Worm (Caenorhabditis elegans) whole organism, L4 larva: ENCODE data around the gene R02D3.8.

ENCODE experiments used
- F10B5.3 ChIP-seq: sonication (generic microtip); optimal IDR thresholded peaks from 2 replicates; lab custom pipeline; 2016; ENCODE audit warnings: mild to moderate bottlenecking, missing genetic modification characterization, missing compliant biosample characterization
- F26F4.8 ChIP-seq: fragments of 200-800 bp; sonication (Bioruptor generic); conservative IDR thresholded peaks from 2 replicates; pipeline ENCODE4 v1.3.6; 2022; ENCODE audit warnings: missing genetic modification characterization, missing compliant biosample characterization
- F44E2.7 ChIP-seq: fragments of 200-800 bp; sonication (Bioruptor generic); IDR thresholded peaks from 2 replicates; pipeline ENCODE4 v2.1.2; 2022; ENCODE audit warnings: missing genetic modification characterization, missing compliant biosample characterization
- F49E8.2 ChIP-seq: sonication (generic microtip); optimal IDR thresholded peaks from 2 replicates; lab custom pipeline; 2016; ENCODE audit warnings: missing compliant biosample characterization, mild to moderate bottlenecking, missing genetic modification characterization, borderline replicate concordance
- T26A8.4 ChIP-seq: fragments of 200-800 bp; sonication (Bioruptor generic); IDR thresholded peaks from 2 replicates; pipeline ENCODE4 v1.3.6; 2022; ENCODE audit warnings: missing genetic modification characterization, missing compliant biosample characterization
- Y5F2A.4 ChIP-seq: fragments of 200-800 bp; sonication (Bioruptor generic); optimal IDR thresholded peaks from 2 replicates; lab custom pipeline; 2018; ENCODE audit warnings: mild to moderate bottlenecking, missing genetic modification characterization, missing compliant biosample characterization
- ZK546.5 ChIP-seq, 2 experiments: sonication (generic microtip); optimal IDR thresholded peaks; 2 replicates each; lab custom pipeline; 2017; ENCODE audit warnings: missing biosample characterization in 2 of 2, missing genetic modification characterization in 2 of 2
- aha-1 ChIP-seq: fragments of 150-350 bp; peaks from one replicate; lab custom pipeline; 2014; ENCODE audit warnings: missing biosample characterization, missing genetic modification characterization
- ceh-20 ChIP-seq: fragments of 200-800 bp; sonication (Bioruptor generic); IDR thresholded peaks from 2 replicates; pipeline ENCODE4 v1.3.6; 2022; ENCODE audit warnings: missing genetic modification reagents, missing genetic modification characterization, missing compliant biosample characterization
- ceh-44 ChIP-seq: fragments of 200-800 bp; sonication (Bioruptor generic); IDR thresholded peaks from 2 replicates; pipeline ENCODE4 v1.3.6; 2022; ENCODE audit warnings: missing genetic modification reagents, missing genetic modification characterization, missing compliant biosample characterization
- ceh-82 ChIP-seq: sonication (generic microtip); optimal IDR thresholded peaks from 2 replicates; lab custom pipeline; 2017; ENCODE audit warnings: missing biosample characterization, missing genetic modification characterization
- ces-1 ChIP-seq: fragments of 150-350 bp; sonication (generic microtip); optimal IDR thresholded peaks from 4 replicates; lab custom pipeline; 2014; ENCODE audit warnings: missing biosample characterization, missing genetic modification reagents, missing genetic modification characterization
- dpl-1 ChIP-seq: fragments of 150-350 bp; optimal IDR thresholded peaks from 2 replicates; lab custom pipeline; 2014; ENCODE audit warnings: missing biosample characterization, missing genetic modification reagents, missing genetic modification characterization
- duxl-1 ChIP-seq: sonication (generic microtip); optimal IDR thresholded peaks from 2 replicates; lab custom pipeline; 2016; ENCODE audit warnings: mild to moderate bottlenecking, missing genetic modification characterization, moderate library complexity, missing compliant biosample characterization; ENCODE audit not compliant: poor library complexity
- dve-1 ChIP-seq: sonication (generic microtip); optimal IDR thresholded peaks from 2 replicates; lab custom pipeline; 2017; ENCODE audit warnings: antibody characterized with exemption, mild to moderate bottlenecking, missing genetic modification characterization, missing compliant biosample characterization; ENCODE audit not compliant: insufficient read depth
- egl-27 ChIP-seq: sonication (generic microtip); optimal IDR thresholded peaks from 3 replicates; lab custom pipeline; 2017; ENCODE audit warnings: missing biosample characterization, missing genetic modification reagents, missing genetic modification characterization
- egl-43 ChIP-seq: fragments of 200-800 bp; sonication (Bioruptor generic); IDR thresholded peaks from 2 replicates; pipeline ENCODE4 v1.3.6; 2022; ENCODE audit warnings: missing genetic modification reagents, missing genetic modification characterization, missing compliant biosample characterization
- fkh-10 ChIP-seq: fragments of 150-350 bp; optimal IDR thresholded peaks from 2 replicates; lab custom pipeline; 2014; ENCODE audit warnings: missing biosample characterization, missing genetic modification reagents, missing genetic modification characterization
- fos-1 ChIP-seq: fragments of 150-350 bp; optimal IDR thresholded peaks from 2 replicates; lab custom pipeline; 2014; ENCODE audit warnings: missing biosample characterization, missing genetic modification characterization
- hlh-11 ChIP-seq: fragments of 200-800 bp; sonication (Bioruptor generic); optimal IDR thresholded peaks from 2 replicates; lab custom pipeline; 2018; ENCODE audit warnings: mild to moderate bottlenecking, missing genetic modification characterization, missing compliant biosample characterization
- hmg-1.1 ChIP-seq: fragments of 200-800 bp; sonication (Bioruptor generic); IDR thresholded peaks from 2 replicates; pipeline ENCODE4 v1.3.6; 2022; ENCODE audit warnings: missing genetic modification reagents, missing genetic modification characterization, missing compliant biosample characterization
- jun-1 ChIP-seq: fragments of 150-350 bp; optimal IDR thresholded peaks from 2 replicates; lab custom pipeline; 2014; ENCODE audit warnings: missing biosample characterization, missing genetic modification reagents, missing genetic modification characterization
- lin-1 ChIP-seq: fragments of 200-800 bp; sonication (Bioruptor generic); IDR thresholded peaks from 2 replicates; pipeline ENCODE4 v1.3.6; 2022; ENCODE audit warnings: missing genetic modification reagents, missing genetic modification characterization, missing compliant biosample characterization
- lin-38 ChIP-seq: fragments of 200-800 bp; sonication (Bioruptor generic); IDR thresholded peaks from 2 replicates; pipeline ENCODE4 v1.3.6; 2022; ENCODE audit warnings: missing genetic modification reagents, missing genetic modification characterization, missing compliant biosample characterization
- lsy-2 ChIP-seq, 2 experiments: fragments of 150-350 bp in 1 of 2; sonication (generic microtip) in 1 of 2; optimal IDR thresholded peaks; 2 replicates each; lab custom pipeline; 2014 to 2017; ENCODE audit warnings: missing biosample characterization in 2 of 2, missing genetic modification characterization in 2 of 2
- mep-1 ChIP-seq: fragments of 150-350 bp; sonication (generic microtip); optimal IDR thresholded peaks from 3 replicates; lab custom pipeline; 2014; ENCODE audit warnings: missing biosample characterization, missing genetic modification characterization
- mxl-3 ChIP-seq: fragments of 200-800 bp; sonication (Bioruptor generic); optimal IDR thresholded peaks from 2 replicates; lab custom pipeline; 2018; ENCODE audit warnings: mild to moderate bottlenecking, missing genetic modification characterization, missing compliant biosample characterization
- nhr-237 ChIP-seq: sonication (generic microtip); optimal IDR thresholded peaks from 2 replicates; lab custom pipeline; 2017; ENCODE audit warnings: missing biosample characterization, missing genetic modification characterization
- nhr-42 ChIP-seq: fragments of 200-800 bp; sonication (Bioruptor generic); IDR thresholded peaks from 2 replicates; pipeline ENCODE4 v1.3.6; 2022; ENCODE audit warnings: missing genetic modification characterization, missing compliant biosample characterization
- nhr-48 ChIP-seq: sonication (generic microtip); optimal IDR thresholded peaks from 2 replicates; lab custom pipeline; 2016; ENCODE audit warnings: mild to moderate bottlenecking, missing genetic modification characterization, missing compliant biosample characterization
- pha-4 ChIP-seq, 2 experiments: fragments of 150-350 bp in 1 of 2; fragments of 200-800 bp in 1 of 2; sonication (Bioruptor generic) in 1 of 2; IDR thresholded peaks in 1 of 2; optimal IDR thresholded peaks in 1 of 2; 2 replicates each; pipeline versions ENCODE4 v1.3.6 to Lab custom; 2014 to 2022; ENCODE audit warnings: missing genetic modification characterization in 2 of 2, missing genetic modification reagents in 2 of 2, missing biosample characterization in 1 of 2, missing compliant biosample characterization in 1 of 2
- pqm-1 ChIP-seq: sonication (generic microtip); optimal IDR thresholded peaks from 2 replicates; lab custom pipeline; 2017; ENCODE audit warnings: missing biosample characterization, missing genetic modification characterization
- rbr-2 ChIP-seq: sonication (generic microtip); optimal IDR thresholded peaks from 2 replicates; lab custom pipeline; 2016; ENCODE audit warnings: missing genotype, missing genetic modification characterization, missing compliant biosample characterization
- sdz-12 ChIP-seq: fragments of 200-800 bp; sonication (Bioruptor generic); optimal IDR thresholded peaks from 2 replicates; lab custom pipeline; 2018; ENCODE audit warnings: mild to moderate bottlenecking, missing genetic modification characterization, missing compliant biosample characterization
- snpc-1.2 ChIP-seq: fragments of 200-800 bp; sonication (Bioruptor generic); IDR thresholded peaks from 2 replicates; pipeline ENCODE4 v1.3.6; 2022; ENCODE audit warnings: missing genetic modification reagents, missing genetic modification characterization, missing compliant biosample characterization
- snpc-4 ChIP-seq: fragments of 150-350 bp; optimal IDR thresholded peaks from 2 replicates; lab custom pipeline; 2014; ENCODE audit warnings: missing biosample characterization, missing genetic modification characterization
- tra-1 ChIP-seq: fragments of 200-800 bp; sonication (Bioruptor generic); IDR thresholded peaks from 2 replicates; pipeline ENCODE4 v1.3.6; 2022; ENCODE audit warnings: missing genetic modification reagents, missing genetic modification characterization, missing compliant biosample characterization
- unc-39 ChIP-seq: sonication (generic microtip); optimal IDR thresholded peaks from 2 replicates; lab custom pipeline; 2017; ENCODE audit warnings: missing biosample characterization, missing genetic modification characterization
- vab-7 ChIP-seq: fragments of 200-800 bp; sonication (Bioruptor generic); IDR thresholded peaks from 2 replicates; pipeline ENCODE4 v1.3.6; 2022; ENCODE audit warnings: missing genetic modification reagents, missing genetic modification characterization, missing compliant biosample characterization
- zag-1 ChIP-seq: fragments of 150-350 bp; optimal IDR thresholded peaks from 2 replicates; lab custom pipeline; 2014; ENCODE audit warnings: missing biosample characterization, missing genetic modification characterization
- zfp-2 ChIP-seq: sonication (generic microtip); optimal IDR thresholded peaks from 2 replicates; lab custom pipeline; 2016; ENCODE audit warnings: mild to moderate bottlenecking, missing genetic modification characterization, missing compliant biosample characterization
- zfp-3 ChIP-seq: fragments of 200-800 bp; sonication (Bioruptor generic); conservative IDR thresholded peaks from 2 replicates; pipeline ENCODE4 v1.3.6; 2022; ENCODE audit warnings: missing genetic modification reagents, missing genetic modification characterization, missing compliant biosample characterization

R02D3.8 gene

ce11 chrIV:236138-236537, 20.9 kb downstream of the R02D3.8 start:
- TF ChIP-seq duxl-1 (tag; lab: Kevin White, UChicago) = no peak
- no peak for TF ChIP-seq nhr-237 (tag; lab: Kevin White, UChicago)
- no peak for TF ChIP-seq F49E8.2 (tag; lab: Kevin White, UChicago)
- no peak for TF ChIP-seq ceh-44 (GFP tag; lab: Robert Waterston, UW)
- TF ChIP-seq lin-1 (GFP tag; lab: Robert Waterston, UW) = no peak
- TF ChIP-seq aha-1 (tag; lab: Kevin White, UChicago) = no peak
- TF ChIP-seq snpc-4 (tag; lab: Kevin White, UChicago) = no peak
- no peak for TF ChIP-seq nhr-48
- TF ChIP-seq tra-1 = no peak
- TF ChIP-seq F44E2.7 (GFP tag; lab: Robert Waterston, UW) = no peak
- TF ChIP-seq zfp-2 (tag; lab: Kevin White, UChicago) = no peak
- no peak for TF ChIP-seq fkh-10 (GFP tag; lab: Kevin White, UChicago)
- TF ChIP-seq mxl-3 (GFP tag; lab: Kevin White, UChicago) = no peak
- no peak for TF ChIP-seq sdz-12 (GFP tag; lab: Kevin White, UChicago)
- TF ChIP-seq dpl-1 (GFP tag; lab: Kevin White, UChicago) = no peak
- no peak for TF ChIP-seq zfp-3
- no peak for TF ChIP-seq dve-1 (tag; lab: Kevin White, UChicago)
- TF ChIP-seq F10B5.3 (tag; lab: Kevin White, UChicago) = no peak
- no peak for TF ChIP-seq T26A8.4 (GFP tag; lab: Robert Waterston, UW)
- TF ChIP-seq nhr-42 (GFP tag; lab: Robert Waterston, UW) = no peak
- TF ChIP-seq, all 104 proteins: peak for 0

DNA sequence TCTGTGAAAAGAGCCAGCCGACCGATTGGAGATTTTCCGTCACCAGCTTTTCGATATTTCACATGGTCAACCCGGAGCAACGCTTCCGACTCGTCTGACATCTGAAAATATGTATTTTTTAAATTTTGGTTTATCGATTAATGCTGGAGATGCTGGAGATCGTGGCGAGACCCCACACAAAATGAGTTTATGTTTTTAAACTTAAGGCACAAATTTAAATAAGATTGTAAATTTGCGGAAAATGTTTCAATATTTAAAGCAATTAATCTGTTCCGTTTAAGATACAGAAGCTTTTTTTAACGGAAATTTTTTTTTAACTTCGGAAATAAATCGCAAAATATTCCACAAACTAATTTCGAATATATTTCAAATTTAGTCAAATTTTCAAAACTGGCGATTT, 25.3 kb downstream of the R02D3.8 start, which contains the start of gene gtf-2H1:
gtf-2H1 (minus strand) TSS at position 101 of the 400 bp plus-strand sequence.
- no peak for TF ChIP-seq mep-1 (tag; lab: Kevin White, UChicago)
- TF ChIP-seq snpc-1.2 (GFP tag; lab: Robert Waterston, UW) = no peak
- no peak for TF ChIP-seq rbr-2
- no peak for TF ChIP-seq F26F4.8 (GFP tag; lab: Robert Waterston, UW)
- no peak for TF ChIP-seq Y5F2A.4 (GFP tag; lab: Kevin White, UChicago)
- TF ChIP-seq pqm-1 (tag; lab: Kevin White, UChicago) = no peak
- TF ChIP-seq pha-4 (GFP tag; IDR thresholded peaks at IDR 0.05; lab: Robert Waterston, UW) = no peak
- TF ChIP-seq pha-4 (tag; optimal IDR thresholded peaks at IDR 0.05; lab: Kevin White, UChicago) = no peak
- no peak for TF ChIP-seq lsy-2 (tag; optimal IDR thresholded peaks at IDR 0.05; lab: Kevin White, UChicago)
- no peak for TF ChIP-seq lin-1 (GFP tag; lab: Robert Waterston, UW)

DNA sequence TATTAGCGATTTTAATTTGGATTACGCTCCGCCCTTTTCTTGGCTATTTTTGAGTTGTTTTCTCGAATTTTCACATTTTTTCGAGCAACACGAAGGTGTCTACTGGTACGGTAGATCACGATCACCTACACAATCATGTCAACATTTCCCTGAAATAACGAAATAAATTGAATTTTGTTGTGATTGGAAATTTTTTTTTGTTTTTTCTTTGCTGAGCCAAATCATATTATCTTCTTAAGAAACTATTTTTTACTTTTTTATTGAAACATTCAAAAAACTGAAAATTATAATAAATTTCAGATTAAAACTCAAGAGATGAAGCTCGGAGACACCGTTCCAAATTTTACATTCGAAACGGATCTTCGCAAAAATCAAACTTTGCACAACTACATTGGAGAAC, 38.8 kb downstream of the R02D3.8 start, which contains the start of gene prdx-6:
prdx-6 (plus strand) TSS at position 301 of the 400 bp plus-strand sequence.
- TF ChIP-seq pqm-1 (tag; lab: Kevin White, UChicago) = no peak
- TF ChIP-seq nhr-42 (GFP tag; lab: Robert Waterston, UW) = no peak
- TF ChIP-seq ZK546.5 (tag; optimal IDR thresholded peaks at IDR 0.05; lab: Kevin White, UChicago) = no peak
- no peak for TF ChIP-seq zag-1
- no peak for TF ChIP-seq hlh-11 (tag; lab: Kevin White, UChicago)
- TF ChIP-seq ceh-82 = no peak
- no peak for TF ChIP-seq jun-1 (tag; lab: Kevin White, UChicago)
- TF ChIP-seq ceh-20 = no peak
- no peak for TF ChIP-seq vab-7
- TF ChIP-seq lin-38 (GFP tag; lab: Robert Waterston, UW) = no peak
- TF ChIP-seq egl-27 (tag; lab: Kevin White, UChicago) = no peak
- no peak for TF ChIP-seq hmg-1.1
- no peak for TF ChIP-seq fos-1 (tag; lab: Kevin White, UChicago)
- no peak for TF ChIP-seq egl-43 (GFP tag; lab: Robert Waterston, UW)
- no peak for TF ChIP-seq ces-1
- TF ChIP-seq unc-39 = no peak
